Worm (Caenorhabditis elegans): ENCODE data around the gene srg-67.
A peak's percentile ranks its signal among the peaks of the same experiment; 100 is the strongest.

The srg-67 gene

DNA sequence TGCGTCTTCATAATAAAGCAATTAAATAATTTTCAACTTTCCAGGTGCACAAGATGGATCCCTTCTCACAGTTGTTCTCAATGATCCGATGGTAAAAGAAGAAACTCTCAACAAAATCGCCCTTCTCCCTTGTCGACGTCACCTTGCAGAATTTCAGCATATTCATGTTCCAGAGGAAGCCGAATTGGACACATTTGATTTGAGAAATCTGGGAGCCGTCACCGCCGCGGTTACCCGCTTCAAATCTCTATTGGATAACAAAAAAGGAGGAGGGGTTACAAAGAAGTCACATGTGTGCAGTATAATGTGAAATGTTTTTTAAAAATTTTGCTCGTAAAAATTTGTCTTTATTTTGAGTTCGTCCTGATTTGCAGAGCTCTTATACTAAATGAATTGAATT lies 39.9 kb upstream of the srg-67 start (continued):
- TF ChIP-seq F52B5.7 (tag; optimal IDR thresholded peaks at IDR 0.05) (no peak), attf-5 (GFP tag; optimal IDR thresholded peaks at IDR 0.05) (no peak), K12H6.12 (tag; optimal IDR thresholded peaks at IDR 0.05) (no peak), unc-130 (GFP tag; optimal IDR thresholded peaks at IDR 0.05) (no peak), F22D6.2 (tag; optimal IDR thresholded peaks at IDR 0.05) (no peak), F55B11.4 (tag; optimal IDR thresholded peaks at IDR 0.05; ENCODE audit: borderline replicate concordance, insufficient read depth) (no peak), ZK185.1 (tag; optimal IDR thresholded peaks at IDR 0.05; ENCODE audit: poor library complexity, severe bottlenecking) (no peak), F39B2.1 (GFP tag; IDR thresholded peaks at IDR 0.05) (0 out of 2 replicates have a peak, but pooled peaks have one; percentile 14), hmg-20 (GFP tag; IDR thresholded peaks at IDR 0.05) (no peak), aptf-2 (GFP tag; conservative IDR thresholded peaks at IDR 0.05) (no peak), let-526 (GFP tag; IDR thresholded peaks at IDR 0.05) (no peak), F37B4.10 (GFP tag; IDR thresholded peaks at IDR 0.05) (no peak), madf-3 (GFP tag; IDR thresholded peaks at IDR 0.05) (peak; percentile 55; the same call in 1 of the 2 replicates), somi-1 (GFP tag; optimal IDR thresholded peaks at IDR 0.05) (no peak), ceh-79 (tag; optimal IDR thresholded peaks at IDR 0.05) (peak; percentile 29), Y53F4B.3 (GFP tag; IDR thresholded peaks at IDR 0.05) (no peak), atf-7 (tag; optimal IDR thresholded peaks at IDR 0.05) (no peak), K11D2.4 (GFP tag; IDR thresholded peaks at IDR 0.05) (no peak), lin-26 (GFP tag; IDR thresholded peaks at IDR 0.05) (peak; percentile 46; the same call in 1 of the 2 replicates), hmg-1.2 (GFP tag; IDR thresholded peaks at IDR 0.05) (no peak), ets-4 (GFP tag; optimal IDR thresholded peaks at IDR 0.05) (no peak), lsy-27 (tag; optimal IDR thresholded peaks at IDR 0.05; ENCODE audit: borderline replicate concordance, insufficient read depth) (no peak), Y56A3A.18 (GFP tag; IDR thresholded peaks at IDR 0.05) (peak; percentile 36; the same call in 1 of the 2 replicates), Y67H2A.10 (GFP tag; conservative IDR thresholded peaks at IDR 0.05) (no peak), ztf-25 (GFP tag; IDR thresholded peaks at IDR 0.05) (no peak), C06A6.2 (GFP tag; conservative IDR thresholded peaks at IDR 0.05) (no peak), egl-44 (GFP tag; IDR thresholded peaks at IDR 0.05) (no peak), hsf-1 (GFP tag; IDR thresholded peaks at IDR 0.05) (peak; percentile 61; the same call in 1 of the 2 replicates), nfyb-1 (GFP tag; IDR thresholded peaks at IDR 0.05) (no peak), madf-10 (tag; optimal IDR thresholded peaks at IDR 0.05) (no peak), tlf-1 (GFP tag; optimal IDR thresholded peaks at IDR 0.05) (no peak), bed-2 (GFP tag; IDR thresholded peaks at IDR 0.05) (no peak), F23B12.7 (tag; optimal IDR thresholded peaks at IDR 0.05; ENCODE audit: insufficient read depth) (no peak), nfya-2 (GFP tag; IDR thresholded peaks at IDR 0.05) (no peak), F33H1.4 (GFP tag; IDR thresholded peaks at IDR 0.05) (0 out of 2 replicates have a peak, but pooled peaks have one; percentile 16), lir-1 (GFP tag; conservative IDR thresholded peaks at IDR 0.05) (no peak), snpc-4 (GFP tag; optimal IDR thresholded peaks at IDR 0.05) (no peak), snpc-4 (tag; optimal IDR thresholded peaks at IDR 0.05) (peak in 1 of 4 experiments; percentile 15), hrde-1 (tag; optimal IDR thresholded peaks at IDR 0.05; ENCODE audit: borderline replicate concordance) (no peak), chd-7 (tag; optimal IDR thresholded peaks at IDR 0.05) (peak; percentile 22), madf-8 (GFP tag; conservative IDR thresholded peaks at IDR 0.05) (no peak), nhr-179 (tag; optimal IDR thresholded peaks at IDR 0.05) (no peak), Y95B8A.8 (GFP tag; IDR thresholded peaks at IDR 0.05) (0 out of 2 replicates have a peak, but pooled peaks have one; percentile 58), Y79H2A.3 (GFP tag; conservative IDR thresholded peaks at IDR 0.05) (0 out of 2 replicates have a peak, but pooled peaks have one; percentile 10), B0261.1 (tag; optimal IDR thresholded peaks at IDR 0.05) (no peak), ztf-6 (GFP tag; IDR thresholded peaks at IDR 0.05) (no peak), nfya-1 (tag; optimal IDR thresholded peaks at IDR 0.05; ENCODE audit: borderline replicate concordance, insufficient read depth) (no peak), pha-4 (tag; optimal IDR thresholded peaks at IDR 0.05) (no peak)

Measured in whole organism, young adult.